Fruit fly (Drosophila melanogaster) whole organism, embryonic: ENCODE results near the gene CG17819.

Source experiments
- ATbp ChIP-seq: fragments of 200-800 bp; sonication (Bioruptor generic); optimal IDR thresholded peaks from 2 replicates; lab custom pipeline; 2017; ENCODE audit warnings: missing biosample characterization, mild to moderate bottlenecking, missing genetic modification characterization, missing genetic modification reagents
- Abd-B ChIP-seq: fragments of 200-800 bp; sonication (Bioruptor generic); optimal IDR thresholded peaks from 2 replicates; lab custom pipeline; 2018; ENCODE audit warnings: missing biosample characterization, mild to moderate bottlenecking, missing genetic modification characterization, moderate library complexity
- B-H2 ChIP-seq: fragments of 200-800 bp; sonication (Bioruptor generic); optimal IDR thresholded peaks from 2 replicates; lab custom pipeline; 2018; ENCODE audit warnings: missing biosample characterization, mild to moderate bottlenecking, missing genetic modification characterization
- C15 ChIP-seq: fragments of 200-800 bp; sonication (Bioruptor generic); IDR thresholded peaks from 3 replicates; pipeline ENCODE4 v1.3.6; 2022; ENCODE audit warnings: missing biosample characterization, missing genetic modification characterization
- CG10274 ChIP-seq: fragments of 200-800 bp; sonication (Bioruptor generic); optimal IDR thresholded peaks from 3 replicates; lab custom pipeline; 2017; ENCODE audit warnings: missing biosample characterization, mild to moderate bottlenecking, missing genetic modification characterization
- CG10321 ChIP-seq: fragments of 200-800 bp; sonication (Bioruptor generic); IDR thresholded peaks from 2 replicates; pipeline ENCODE4 v1.3.6; 2022; ENCODE audit warnings: missing biosample characterization, missing genetic modification characterization
- CG11093 ChIP-seq: fragments of 200-800 bp; sonication (Bioruptor generic); IDR thresholded peaks from 3 replicates; pipeline ENCODE4 v1.3.6; 2022; ENCODE audit warnings: missing biosample characterization, missing genetic modification characterization
- CG11456 ChIP-seq: fragments of 200-800 bp; sonication (Bioruptor generic); IDR thresholded peaks from 3 replicates; pipeline ENCODE4 v1.3.6; 2022; ENCODE audit warnings: missing biosample characterization, missing genetic modification characterization
- CG12744 ChIP-seq: fragments of 200-800 bp; sonication (Bioruptor generic); optimal IDR thresholded peaks from 2 replicates; lab custom pipeline; 2016; ENCODE audit warnings: missing biosample characterization, missing genetic modification characterization
- CG14710 ChIP-seq: fragments of 200-800 bp; sonication (Bioruptor generic); optimal IDR thresholded peaks from 3 replicates; lab custom pipeline; 2019; ENCODE audit warnings: missing biosample characterization, mild to moderate bottlenecking, missing genetic modification characterization, moderate library complexity
- CG1603 ChIP-seq: fragments of 200-800 bp; sonication (Bioruptor generic); optimal IDR thresholded peaks from 2 replicates; lab custom pipeline; 2019; ENCODE audit warnings: missing biosample characterization, mild to moderate bottlenecking, missing genetic modification characterization, moderate library complexity
- CG2120 ChIP-seq: fragments of 200-800 bp; sonication (Bioruptor generic); optimal IDR thresholded peaks from 3 replicates; lab custom pipeline; 2016; ENCODE audit warnings: missing biosample characterization, missing genetic modification characterization
- CG2875 ChIP-seq: fragments of 200-800 bp; sonication (Bioruptor generic); optimal IDR thresholded peaks from 2 replicates; lab custom pipeline; 2017; ENCODE audit warnings: missing biosample characterization, mild to moderate bottlenecking, missing genetic modification characterization, missing genetic modification reagents
- CG2889 ChIP-seq: fragments of 200-800 bp; sonication (Bioruptor generic); IDR thresholded peaks from 3 replicates; pipeline ENCODE4 v1.3.6; 2022; ENCODE audit warnings: missing biosample characterization, missing genetic modification characterization
- CG4854 ChIP-seq: fragments of 200-800 bp; sonication (Bioruptor generic); optimal IDR thresholded peaks from 2 replicates; lab custom pipeline; 2016; ENCODE audit warnings: missing biosample characterization, missing genetic modification characterization, inconsistent platforms
- CG6689 ChIP-seq: fragments of 200-800 bp; sonication (Bioruptor generic); IDR thresholded peaks from 2 replicates; pipeline ENCODE4 v1.3.6; 2022; ENCODE audit warnings: missing biosample characterization, missing genetic modification characterization
- CG7372 ChIP-seq: fragments of 200-800 bp; sonication (Bioruptor generic); IDR thresholded peaks from 2 replicates; pipeline ENCODE4 v1.3.6; 2022; ENCODE audit warnings: missing biosample characterization, missing genetic modification characterization
- CG7839 ChIP-seq: fragments of 200-800 bp; sonication (Bioruptor generic); optimal IDR thresholded peaks from 3 replicates; lab custom pipeline; 2018; ENCODE audit warnings: missing biosample characterization, mild to moderate bottlenecking, missing genetic modification characterization, moderate library complexity
- CG8359 ChIP-seq: fragments of 200-800 bp; sonication (Bioruptor generic); optimal IDR thresholded peaks from 2 replicates; lab custom pipeline; 2017; ENCODE audit warnings: missing biosample characterization, mild to moderate bottlenecking, missing genetic modification characterization, borderline replicate concordance
- CTCF ChIP-seq: fragments of 200-800 bp; sonication (Bioruptor generic); optimal IDR thresholded peaks from 2 replicates; lab custom pipeline; 2017; ENCODE audit warnings: missing biosample characterization, mild to moderate bottlenecking, missing genetic modification characterization, moderate library complexity
- Drgx ChIP-seq: fragments of 200-800 bp; sonication (Bioruptor generic); IDR thresholded peaks from 2 replicates; pipeline ENCODE4 v1.3.6; 2022; ENCODE audit warnings: missing biosample characterization, missing genetic modification characterization
- E2f1 ChIP-seq: fragments of 200-800 bp; sonication (Bioruptor generic); IDR thresholded peaks from 2 replicates; pipeline ENCODE4 v1.3.6; 2022; ENCODE audit warnings: missing biosample characterization, missing genetic modification characterization
- Ets65A ChIP-seq: fragments of 200-800 bp; sonication (Bioruptor generic); peaks from one replicate; lab custom pipeline; 2016; ENCODE audit warnings: missing biosample characterization, missing genetic modification characterization
- Ets97D ChIP-seq: fragments of 200-800 bp; sonication (Bioruptor generic); optimal IDR thresholded peaks from 3 replicates; lab custom pipeline; 2016; ENCODE audit warnings: missing biosample characterization, missing genetic modification characterization
- Hey ChIP-seq: fragments of 200-800 bp; sonication (Bioruptor generic); optimal IDR thresholded peaks from 3 replicates; lab custom pipeline; 2018; ENCODE audit warnings: missing biosample characterization, mild to moderate bottlenecking, missing genetic modification characterization
- Lhr ChIP-seq: fragments of 200-800 bp; sonication (Bioruptor generic); optimal IDR thresholded peaks from 3 replicates; lab custom pipeline; 2017; ENCODE audit warnings: mild to moderate bottlenecking, missing biosample characterization, missing genetic modification reagents, missing genetic modification characterization
- Nf-YA ChIP-seq: fragments of 200-800 bp; sonication (Bioruptor generic); IDR thresholded peaks from 2 replicates; pipeline ENCODE4 v1.3.6; 2022; ENCODE audit warnings: missing biosample characterization, missing genetic modification characterization
- PHDP ChIP-seq: fragments of 200-800 bp; sonication (Bioruptor generic); optimal IDR thresholded peaks from 3 replicates; lab custom pipeline; 2018; ENCODE audit warnings: missing biosample characterization, mild to moderate bottlenecking, missing genetic modification characterization, moderate library complexity
- Poxn ChIP-seq: fragments of 200-800 bp; sonication (Bioruptor generic); IDR thresholded peaks from 2 replicates; pipeline ENCODE4 v1.3.6; 2022; ENCODE audit warnings: missing biosample characterization, missing genetic modification characterization
- Usf ChIP-seq: fragments of 200-800 bp; sonication (Bioruptor generic); optimal IDR thresholded peaks from 2 replicates; lab custom pipeline; 2017; ENCODE audit warnings: missing genotype, missing biosample characterization, missing genetic modification characterization
- ato ChIP-seq: fragments of 200-800 bp; sonication (Bioruptor generic); IDR thresholded peaks from 2 replicates; pipeline ENCODE4 v1.3.6; 2022; ENCODE audit warnings: missing biosample characterization, missing genetic modification characterization; ENCODE audit not compliant: partially characterized antibody
- chm ChIP-seq: fragments of 200-800 bp; sonication (Bioruptor generic); IDR thresholded peaks from 2 replicates; pipeline ENCODE4 v1.3.6; 2022; ENCODE audit warnings: missing biosample characterization, missing genetic modification characterization
- crol ChIP-seq: fragments of 200-800 bp; sonication (Bioruptor generic); IDR thresholded peaks from 2 replicates; pipeline ENCODE4 v1.3.6; 2022; ENCODE audit warnings: missing biosample characterization, missing genetic modification characterization
- dan ChIP-seq: fragments of 200-800 bp; sonication (Bioruptor generic); IDR thresholded peaks from 2 replicates; pipeline ENCODE4 v1.3.6; 2022; ENCODE audit warnings: missing biosample characterization, missing genetic modification characterization
- en ChIP-seq: fragments of 200-800 bp; sonication (Bioruptor generic); optimal IDR thresholded peaks from 2 replicates; lab custom pipeline; 2016; ENCODE audit warnings: missing biosample characterization, missing genetic modification characterization
- fd64A ChIP-seq: fragments of 200-800 bp; sonication (Bioruptor generic); optimal IDR thresholded peaks from 3 replicates; lab custom pipeline; 2018; ENCODE audit warnings: missing biosample characterization, mild to moderate bottlenecking, missing genetic modification characterization
- gem ChIP-seq: fragments of 200-800 bp; sonication (Bioruptor generic); optimal IDR thresholded peaks from 2 replicates; lab custom pipeline; 2019; ENCODE audit warnings: missing biosample characterization, mild to moderate bottlenecking, missing genetic modification characterization, moderate library complexity
- gsb-n ChIP-seq: fragments of 200-800 bp; sonication (Bioruptor generic); optimal IDR thresholded peaks from 3 replicates; lab custom pipeline; 2018; ENCODE audit warnings: missing biosample characterization, mild to moderate bottlenecking, missing genetic modification characterization
- h ChIP-seq: fragments of >200 bp; optimal IDR thresholded peaks from 2 replicates; lab custom pipeline; 2017
- hbn ChIP-seq: fragments of 200-800 bp; sonication (Bioruptor generic); IDR thresholded peaks from 2 replicates; pipeline ENCODE4 v1.3.6; 2022; ENCODE audit warnings: missing biosample characterization, missing genetic modification characterization; ENCODE audit not compliant: partially characterized antibody
- hkb ChIP-seq, 2 experiments: fragments of 200-800 bp in 1 of 2; fragments of >200 bp in 1 of 2; sonication (Bioruptor generic) in 1 of 2; IDR thresholded peaks in 1 of 2; optimal IDR thresholded peaks in 1 of 2; 2 replicates each; pipeline versions ENCODE4 v1.3.6 to Lab custom; 2017 to 2022; ENCODE audit warnings: missing biosample characterization in 1 of 2, missing genetic modification characterization in 1 of 2
- jumu ChIP-seq: fragments of 200-800 bp; sonication (Bioruptor generic); optimal IDR thresholded peaks from 3 replicates; lab custom pipeline; 2016; ENCODE audit warnings: missing biosample characterization, missing genetic modification characterization
- luna ChIP-seq: fragments of 200-800 bp; sonication (Bioruptor generic); optimal IDR thresholded peaks from 2 replicates; lab custom pipeline; 2016; ENCODE audit warnings: missing biosample characterization, missing genetic modification characterization
- pzg ChIP-seq: fragments of 200-800 bp; sonication (Bioruptor generic); optimal IDR thresholded peaks from 3 replicates; lab custom pipeline; 2018; ENCODE audit warnings: missing biosample characterization, mild to moderate bottlenecking, missing genetic modification characterization, moderate library complexity
- repo ChIP-seq: fragments of 200-800 bp; sonication (Bioruptor generic); optimal IDR thresholded peaks from 2 replicates; lab custom pipeline; 2016; ENCODE audit warnings: missing biosample characterization, missing genetic modification characterization
- rib ChIP-seq: fragments of 200-800 bp; sonication (Bioruptor generic); IDR thresholded peaks from 2 replicates; pipeline ENCODE4 v1.3.6; 2022; ENCODE audit warnings: missing biosample characterization, missing genetic modification characterization
- scrt ChIP-seq: fragments of 200-800 bp; sonication (Bioruptor generic); optimal IDR thresholded peaks from 2 replicates; lab custom pipeline; 2018; ENCODE audit warnings: missing biosample characterization, mild to moderate bottlenecking, missing genetic modification characterization, moderate library complexity
- sens ChIP-seq: fragments of 200-800 bp; sonication (Bioruptor generic); peaks from one replicate; lab custom pipeline; 2016; ENCODE audit warnings: missing biosample characterization, missing genetic modification characterization
- sob ChIP-seq: fragments of 200-800 bp; sonication (Bioruptor generic); IDR thresholded peaks from 2 replicates; pipeline ENCODE4 v1.3.6; 2022; ENCODE audit warnings: missing biosample characterization, missing genetic modification characterization
- tll ChIP-seq, 2 experiments: fragments of 200-800 bp in 1 of 2; fragments of >200 bp in 1 of 2; sonication (Bioruptor generic) in 1 of 2; optimal IDR thresholded peaks; 2 replicates each; lab custom pipeline; 2017 to 2019; ENCODE audit warnings: missing biosample characterization in 2 of 2, missing genetic modification characterization in 2 of 2, mild to moderate bottlenecking in 1 of 2, moderate library complexity in 1 of 2
- wek ChIP-seq: fragments of 200-800 bp; sonication (Bioruptor generic); optimal IDR thresholded peaks from 3 replicates; lab custom pipeline; 2018; ENCODE audit warnings: missing biosample characterization, mild to moderate bottlenecking, missing genetic modification characterization, moderate library complexity
- zen ChIP-seq: fragments of 200-800 bp; sonication (Bioruptor generic); optimal IDR thresholded peaks from 3 replicates; lab custom pipeline; 2018; ENCODE audit warnings: missing biosample characterization, mild to moderate bottlenecking, missing genetic modification characterization, moderate library complexity
- zen2 ChIP-seq: fragments of 200-800 bp; sonication (Bioruptor generic); IDR thresholded peaks from 3 replicates; pipeline ENCODE4 v1.3.6; 2022; ENCODE audit warnings: missing biosample characterization, missing genetic modification characterization; ENCODE audit not compliant: partially characterized antibody

CG17819 gene

DNA sequence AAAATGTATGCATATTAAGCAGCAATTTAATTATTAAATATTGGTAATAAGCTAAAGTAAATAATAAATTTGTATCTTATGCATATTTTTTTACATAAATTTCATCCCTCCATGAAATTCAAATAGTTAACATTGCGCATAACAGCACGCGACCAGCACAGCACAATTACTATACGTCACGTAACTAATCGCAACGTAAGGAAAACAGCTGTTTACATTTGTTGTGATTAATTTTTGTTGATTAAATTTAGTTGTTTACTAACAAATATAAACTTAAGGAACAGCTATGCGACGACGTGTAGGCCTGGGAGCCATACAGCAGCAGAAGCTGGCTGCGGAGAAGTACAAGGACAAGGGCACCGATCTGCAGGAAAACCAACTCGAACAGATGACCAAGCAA, 20.4 kb downstream of the CG17819 start, which contains the start of gene lsn (continued):
- TF ChIP-seq B-H2 (no peak), zen (tag; lab: Kevin White, UChicago) (no peak), hbn (GFP tag; lab: Robert Waterston, UW) (no peak), Abd-B (no peak), E2f1 (GFP tag; lab: Robert Waterston, UW) (no peak), scrt (no peak), Ets65A (GFP tag; lab: Kevin White, UChicago) (no peak), CG8359 (GFP tag; lab: Kevin White, UChicago) (no peak), PHDP (tag; lab: Kevin White, UChicago) (peak; percentile 71), luna (GFP tag; lab: Kevin White, UChicago) (no peak), CG2889 (no peak), CG11456 (no peak), tll (GFP tag; optimal IDR thresholded peaks at IDR 0.05; lab: Kevin White, UChicago) (no peak), CG4854 (GFP tag; lab: Kevin White, UChicago) (no peak), Nf-YA (no peak), CTCF (no peak), CG2120 (GFP tag; lab: Kevin White, UChicago) (no peak), Drgx (GFP tag; lab: Robert Waterston, UW) (no peak), gsb-n (tag; lab: Kevin White, UChicago) (peak; percentile 63), chm (no peak), CG1603 (peak; percentile 68), ATbp (GFP tag; lab: Kevin White, UChicago) (peak; percentile 37), jumu (GFP tag; lab: Kevin White, UChicago) (no peak), CG7372 (GFP tag; lab: Robert Waterston, UW) (no peak), CG10274 (GFP tag; lab: Kevin White, UChicago) (no peak), gem (tag; lab: Kevin White, UChicago) (peak; percentile 39), Poxn (GFP tag; lab: Robert Waterston, UW) (no peak), sens (GFP tag; lab: Kevin White, UChicago) (peak; percentile 49), sob (GFP tag; lab: Robert Waterston, UW) (no peak), rib (no peak), Lhr (GFP tag; lab: Kevin White, UChicago) (peak; percentile 2), CG6689 (GFP tag; lab: Robert Waterston, UW) (no peak), C15 (GFP tag; lab: Robert Waterston, UW) (no peak), pzg (GFP tag; lab: Kevin White, UChicago) (peak; percentile 42), CG11093 (no peak), Usf (GFP tag; lab: Kevin White, UChicago) (no peak), crol (GFP tag; lab: Robert Waterston, UW) (no peak), wek (GFP tag; lab: Kevin White, UChicago) (peak; percentile 46), CG10321 (GFP tag; lab: Robert Waterston, UW) (no peak), hkb (optimal IDR thresholded peaks at IDR 0.05; lab: Kevin White, UChicago) (no peak), hkb (GFP tag; IDR thresholded peaks at IDR 0.05; lab: Robert Waterston, UW) (no peak), dan (GFP tag; lab: Robert Waterston, UW) (no peak), fd64A (no peak), ato (GFP tag; lab: Robert Waterston, UW) (no peak), CG14710 (tag; lab: Kevin White, UChicago) (no peak), CG7839 (no peak), CG12744 (GFP tag; lab: Kevin White, UChicago) (no peak), Hey (tag; lab: Kevin White, UChicago) (no peak), en (GFP tag; lab: Kevin White, UChicago) (no peak), Ets97D (GFP tag; lab: Kevin White, UChicago) (no peak), CG2875 (GFP tag; lab: Kevin White, UChicago) (peak; percentile 49), zen2 (GFP tag; lab: Robert Waterston, UW) (no peak), h (lab: Kevin White, UChicago) (no peak), repo (GFP tag; lab: Kevin White, UChicago) (no peak)
